Fruit fly (Drosophila melanogaster) whole organism, pupa: Measurements from ENCODE around the gene drongo.

Experiments
- CG10348 ChIP-seq: fragments of 200-800 bp; sonication (Bioruptor generic); IDR thresholded peaks from 2 replicates; pipeline ENCODE4 v1.3.6; 2022; ENCODE audit warnings: missing biosample characterization, missing genetic modification characterization
- CG12605 ChIP-seq: fragments of 200-800 bp; sonication (Bioruptor generic); IDR thresholded peaks from 2 replicates; pipeline ENCODE4 v1.3.6; 2022; ENCODE audit warnings: missing biosample characterization, missing genetic modification characterization
- CG13204 ChIP-seq: fragments of 200-800 bp; sonication (Bioruptor generic); optimal IDR thresholded peaks from 2 replicates; lab custom pipeline; 2018; ENCODE audit warnings: missing biosample characterization, mild to moderate bottlenecking, missing genetic modification characterization, moderate library complexity
- CG14655 ChIP-seq: fragments of 200-800 bp; sonication (Bioruptor generic); optimal IDR thresholded peaks from 3 replicates; lab custom pipeline; 2017; ENCODE audit warnings: mild to moderate bottlenecking, missing biosample characterization, missing genetic modification reagents, missing genetic modification characterization
- CG15710 ChIP-seq: fragments of 200-800 bp; sonication (Bioruptor generic); optimal IDR thresholded peaks from 2 replicates; lab custom pipeline; 2018; ENCODE audit warnings: missing biosample characterization, mild to moderate bottlenecking, missing genetic modification characterization, moderate library complexity
- CG17806 ChIP-seq: fragments of 200-800 bp; sonication (Bioruptor generic); optimal IDR thresholded peaks from 2 replicates; lab custom pipeline; 2018; ENCODE audit warnings: missing biosample characterization, mild to moderate bottlenecking, missing genetic modification characterization, moderate library complexity
- CG32121 ChIP-seq: fragments of 200-800 bp; sonication (Bioruptor generic); IDR thresholded peaks from 2 replicates; pipeline ENCODE4 v1.3.6; 2022; ENCODE audit warnings: missing biosample characterization, missing genetic modification characterization
- CG34367 ChIP-seq: fragments of 200-800 bp; sonication (Bioruptor generic); optimal IDR thresholded peaks from 2 replicates; lab custom pipeline; 2018; ENCODE audit warnings: missing biosample characterization, mild to moderate bottlenecking, missing genetic modification characterization
- CG4496 ChIP-seq: fragments of 200-800 bp; sonication (Bioruptor generic); IDR thresholded peaks from 3 replicates; pipeline ENCODE4 v1.3.6; 2022; ENCODE audit warnings: missing biosample characterization, missing genetic modification characterization
- CG8159 ChIP-seq: fragments of 200-800 bp; sonication (Bioruptor generic); optimal IDR thresholded peaks from 3 replicates; lab custom pipeline; 2018; ENCODE audit warnings: missing biosample characterization, mild to moderate bottlenecking, missing genetic modification characterization, moderate library complexity
- CG8301 ChIP-seq: fragments of 200-800 bp; sonication (Bioruptor generic); optimal IDR thresholded peaks from 2 replicates; lab custom pipeline; 2018; ENCODE audit warnings: missing biosample characterization, mild to moderate bottlenecking, missing genetic modification characterization
- CG9948 ChIP-seq: fragments of 200-800 bp; sonication (Bioruptor generic); optimal IDR thresholded peaks from 2 replicates; lab custom pipeline; 2018; ENCODE audit warnings: missing biosample characterization, mild to moderate bottlenecking, missing genetic modification characterization, moderate library complexity
- D1 ChIP-seq: fragments of 200-800 bp; sonication (Bioruptor generic); optimal IDR thresholded peaks from 2 replicates; lab custom pipeline; 2018; ENCODE audit warnings: missing biosample characterization, mild to moderate bottlenecking, missing genetic modification characterization, moderate library complexity
- EcR ChIP-seq: fragments of 200-800 bp; sonication (Bioruptor generic); optimal IDR thresholded peaks from 3 replicates; lab custom pipeline; 2019; ENCODE audit warnings: missing biosample characterization, missing genetic modification characterization, mild to moderate bottlenecking, moderate library complexity, missing genetic modification reagents
- Ets98B ChIP-seq: fragments of 200-800 bp; sonication (Bioruptor generic); IDR thresholded peaks from 2 replicates; pipeline ENCODE4 v1.3.6; 2022; ENCODE audit warnings: missing biosample characterization, missing genetic modification characterization
- Pif1A ChIP-seq: fragments of 200-800 bp; sonication (Bioruptor generic); optimal IDR thresholded peaks from 3 replicates; lab custom pipeline; 2016; ENCODE audit warnings: missing biosample characterization, missing genetic modification characterization
- Pif1B ChIP-seq: fragments of 200-800 bp; sonication (Bioruptor generic); optimal IDR thresholded peaks from 3 replicates; lab custom pipeline; 2016; ENCODE audit warnings: missing biosample characterization, missing genetic modification characterization
- Snoo ChIP-seq: fragments of 200-800 bp; sonication (Bioruptor generic); optimal IDR thresholded peaks from 3 replicates; lab custom pipeline; 2017; ENCODE audit warnings: missing biosample characterization, mild to moderate bottlenecking, missing genetic modification characterization, inconsistent platforms
- fd96Ca ChIP-seq: fragments of 200-800 bp; sonication (Bioruptor generic); IDR thresholded peaks from 3 replicates; pipeline ENCODE4 v1.3.6; 2022; ENCODE audit warnings: missing biosample characterization, missing genetic modification characterization
- gl ChIP-seq: fragments of 200-800 bp; sonication (Bioruptor generic); optimal IDR thresholded peaks from 2 replicates; lab custom pipeline; 2018; ENCODE audit warnings: missing biosample characterization, mild to moderate bottlenecking, missing genetic modification characterization
- rn ChIP-seq: fragments of 200-800 bp; sonication (Bioruptor generic); IDR thresholded peaks from 2 replicates; pipeline ENCODE4 v1.3.6; 2022; ENCODE audit warnings: missing biosample characterization, missing genetic modification characterization

Gene drongo

DNA sequence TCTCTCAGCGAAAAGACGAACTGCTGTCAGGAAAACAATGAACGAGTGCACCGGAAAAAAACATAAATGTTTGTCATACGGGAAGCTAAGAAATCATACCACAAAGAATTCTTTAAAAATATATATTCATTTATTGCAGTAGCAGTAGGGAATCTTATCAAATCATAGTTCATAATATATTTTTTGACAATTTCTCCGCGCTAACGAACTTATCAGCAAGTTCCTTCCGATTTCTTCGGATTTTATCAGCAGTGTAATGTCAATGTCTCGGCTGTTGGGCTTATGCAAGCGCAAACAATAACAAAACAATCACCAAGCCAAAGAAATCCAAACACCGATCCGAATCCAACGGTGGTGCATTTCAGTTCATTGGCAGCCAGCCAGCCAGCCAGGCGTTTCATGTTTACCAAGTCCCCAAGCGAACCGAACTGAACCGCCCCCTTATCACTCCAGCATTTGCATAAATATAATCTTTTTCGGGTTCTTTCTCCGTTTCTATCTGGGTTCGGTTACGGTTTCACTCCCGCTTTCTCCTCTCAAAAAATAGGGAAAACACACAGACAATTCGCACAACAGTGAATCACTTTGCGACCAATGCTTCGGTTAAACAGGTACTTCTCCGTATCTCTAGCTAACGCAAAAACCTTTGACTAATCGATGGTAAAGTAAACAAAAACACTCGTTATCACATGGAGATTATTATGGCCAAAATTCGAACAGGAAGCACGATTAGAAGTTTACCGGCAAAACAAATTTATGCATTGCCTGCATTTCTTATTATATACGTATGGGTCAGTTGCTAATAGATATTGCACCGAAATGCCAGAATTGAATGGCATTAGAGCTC is 23.1 kb downstream of the drongo start:
- TF ChIP-seq Ets98B (GFP tag; lab: Robert Waterston, UW) (0 out of 2 replicates have a peak, but pooled peaks have one; percentile 8), CG9948 (tag; lab: Kevin White, UChicago) (peak; percentile 26), CG13204 (GFP tag; lab: Kevin White, UChicago) (no peak), EcR (GFP tag; lab: Kevin White, UChicago) (peak; percentile 27), CG15710 (peak; percentile 23)
- TF ChIP-seq, all 21 proteins: peak for 4

dm6 chr2L:827049-827448 is 23.8 kb downstream of the drongo start:
- TF ChIP-seq CG8301 (tag; lab: Kevin White, UChicago) = no peak
- 0 out of 2 replicates have a peak, but pooled peaks have one; percentile 18 for TF ChIP-seq CG12605 (GFP tag; lab: Robert Waterston, UW)

- TF ChIP-seq CG15710 (no peak), CG8301 (tag; lab: Kevin White, UChicago) (no peak), CG32121 (GFP tag; lab: Robert Waterston, UW) (no peak), CG14655 (GFP tag; lab: Kevin White, UChicago) (no peak), CG12605 (GFP tag; lab: Robert Waterston, UW) (no peak), Snoo (tag; lab: Kevin White, UChicago) (no peak), Ets98B (GFP tag; lab: Robert Waterston, UW) (no peak), D1 (tag; lab: Kevin White, UChicago) (no peak)
Observed at dm6 chr2L:826388-826787, 24.5 kb downstream of the drongo start.

dm6 chr2L:825768-826263 is 25.1 kb downstream of the drongo start, which contains the start of the genes CG3862 and dock:
TSS of gene CG3862 (minus strand) at chr2L:825861.
TSS of gene dock (plus strand) at chr2L:825969.
- TF ChIP-seq Snoo (tag; lab: Kevin White, UChicago) (peak; percentile 4), CG17806 (tag; lab: Kevin White, UChicago) (no peak), CG13204 (GFP tag; lab: Kevin White, UChicago) (no peak), CG34367 (tag; lab: Kevin White, UChicago) (no peak), CG4496 (peak; percentile 58), CG32121 (GFP tag; lab: Robert Waterston, UW) (no peak), fd96Ca (GFP tag; lab: Robert Waterston, UW) (peak; percentile 55; the same call in 2 of the 3 replicates), Ets98B (GFP tag; lab: Robert Waterston, UW) (peak; percentile 50; the same call in 1 of the 2 replicates), CG14655 (GFP tag; lab: Kevin White, UChicago) (no peak), gl (peak; percentile 2), CG12605 (GFP tag; lab: Robert Waterston, UW) (0 out of 2 replicates have a peak, but pooled peaks have one; percentile 23), EcR (GFP tag; lab: Kevin White, UChicago) (peak; percentile 92), CG8301 (tag; lab: Kevin White, UChicago) (no peak), CG10348 (GFP tag; lab: Robert Waterston, UW) (no peak), CG15710 (peak; percentile 23), Pif1A (GFP tag; lab: Kevin White, UChicago) (no peak), CG9948 (tag; lab: Kevin White, UChicago) (no peak), CG8159 (peak; percentile 32), D1 (tag; lab: Kevin White, UChicago) (no peak), rn (GFP tag; lab: Robert Waterston, UW) (no peak), Pif1B (GFP tag; lab: Kevin White, UChicago) (no peak)
- TF ChIP-seq, all 21 proteins: peak for 9

dm6 chr2L:821986-822711 is 28.7 kb downstream of the drongo start:
- TF ChIP-seq CG8159 (peak; percentile 88), CG12605 (GFP tag; lab: Robert Waterston, UW) (no peak)

dm6 chr2L:821242-821985 is 29.5 kb downstream of the drongo start, which contains the start of gene CG3662:
TSS of gene CG3662 (plus strand) at chr2L:821289.
- TF ChIP-seq CG4496 (0 out of 3 replicates have a peak, but pooled peaks have one; percentile 36), fd96Ca (GFP tag; lab: Robert Waterston, UW) (no peak), Pif1B (GFP tag; lab: Kevin White, UChicago) (no peak)
- TF ChIP-seq, all 21 proteins: peak for 1
